Worm (Caenorhabditis elegans) whole organism, L1 larva: ENCODE measurements around the gene nspg-10.

Experiments
- C04F5.9 ChIP-seq: sonication (generic microtip); optimal IDR thresholded peaks from 2 replicates; lab custom pipeline; 2016; ENCODE audit warnings: missing genetic modification characterization, missing compliant biosample characterization
- C16A3.4 ChIP-seq: fragments of 150-350 bp; optimal IDR thresholded peaks from 2 replicates; lab custom pipeline; 2014; ENCODE audit warnings: missing biosample characterization, missing genetic modification characterization
- C34B4.2 ChIP-seq: sonication (generic microtip); optimal IDR thresholded peaks from 2 replicates; lab custom pipeline; 2017; ENCODE audit warnings: mild to moderate bottlenecking, missing genetic modification characterization, missing compliant biosample characterization
- F16B12.6 ChIP-seq: fragments of 150-350 bp; optimal IDR thresholded peaks from 2 replicates; lab custom pipeline; 2014; ENCODE audit warnings: missing biosample characterization, missing genetic modification characterization
- Y116A8C.19 ChIP-seq: sonication (generic microtip); optimal IDR thresholded peaks from 2 replicates; lab custom pipeline; 2016; ENCODE audit warnings: missing compliant biosample characterization, missing genetic modification characterization, borderline replicate concordance
- ama-1 ChIP-seq: fragments of 150-350 bp; optimal IDR thresholded peaks from 2 replicates; lab custom pipeline; 2014
- ceh-63 ChIP-seq: fragments of 200-800 bp; sonication (Bioruptor generic); optimal IDR thresholded peaks from 2 replicates; lab custom pipeline; 2018; ENCODE audit warnings: mild to moderate bottlenecking, missing genetic modification characterization, missing compliant biosample characterization
- ceh-8 ChIP-seq: fragments of 200-800 bp; sonication (Bioruptor generic); optimal IDR thresholded peaks from 2 replicates; lab custom pipeline; 2018; ENCODE audit warnings: mild to moderate bottlenecking, missing genetic modification characterization, moderate library complexity, missing compliant biosample characterization
- ceh-82 ChIP-seq, 3 experiments: fragments of 150-350 bp in 1 of 3; sonication (generic microtip) in 2 of 3; optimal IDR thresholded peaks; 2 replicates each; lab custom pipeline; 2014 to 2017; ENCODE audit warnings: missing biosample characterization in 3 of 3, missing genetic modification characterization in 3 of 3
- ceh-88 ChIP-seq: fragments of 200-800 bp; sonication (Bioruptor generic); IDR thresholded peaks from 2 replicates; pipeline ENCODE4 v1.3.6; 2022; ENCODE audit warnings: missing genetic modification characterization, missing compliant biosample characterization
- ces-1 ChIP-seq: fragments of 150-350 bp; optimal IDR thresholded peaks from 2 replicates; lab custom pipeline; 2014; ENCODE audit warnings: missing biosample characterization, missing genetic modification reagents, missing genetic modification characterization
- dpl-1 ChIP-seq, 3 experiments: fragments of 150-350 bp in 2 of 3; sonication (generic microtip) in 1 of 3; optimal IDR thresholded peaks; 2 replicates each; lab custom pipeline; 2014 to 2017; ENCODE audit warnings: missing biosample characterization in 3 of 3, missing genetic modification characterization in 3 of 3, missing genetic modification reagents in 3 of 3
- dsc-1 ChIP-seq: sonication (generic microtip); optimal IDR thresholded peaks from 2 replicates; lab custom pipeline; 2016; ENCODE audit warnings: mild to moderate bottlenecking, missing genetic modification characterization, missing compliant biosample characterization
- efl-1 ChIP-seq, 4 experiments: fragments of 150-350 bp; optimal IDR thresholded peaks in 3 of 4; peaks in 1 of 4; 1 replicate in 1 of 4; 2 replicates in 3 of 4; lab custom pipeline; 2014; ENCODE audit warnings: missing biosample characterization in 2 of 4, missing genetic modification characterization in 2 of 4, missing genetic modification reagents in 2 of 4
- efl-3 ChIP-seq: fragments of 200-800 bp; sonication (Bioruptor generic); optimal IDR thresholded peaks from 2 replicates; lab custom pipeline; 2018; ENCODE audit warnings: mild to moderate bottlenecking, missing genetic modification characterization, missing compliant biosample characterization
- egl-13 ChIP-seq: sonication (generic microtip); optimal IDR thresholded peaks from 2 replicates; lab custom pipeline; 2016; ENCODE audit warnings: missing genotype, missing genetic modification reagents, missing genetic modification characterization, missing compliant biosample characterization
- elt-2 ChIP-seq: sonication (generic microtip); optimal IDR thresholded peaks from 2 replicates; lab custom pipeline; 2016; ENCODE audit warnings: missing genetic modification characterization, mild to moderate bottlenecking, inconsistent platforms, missing compliant biosample characterization, missing genetic modification reagents
- ets-5 ChIP-seq: fragments of 200-800 bp; sonication (Bioruptor generic); IDR thresholded peaks from 2 replicates; pipeline ENCODE4 v1.3.6; 2022; ENCODE audit warnings: missing genetic modification characterization, missing compliant biosample characterization
- fkh-10 ChIP-seq: sonication (generic microtip); optimal IDR thresholded peaks from 2 replicates; lab custom pipeline; 2017; ENCODE audit warnings: missing biosample characterization, missing genetic modification reagents, missing genetic modification characterization
- fos-1 ChIP-seq: fragments of 150-350 bp; optimal IDR thresholded peaks from 2 replicates; lab custom pipeline; 2014; ENCODE audit warnings: missing biosample characterization, missing genetic modification characterization
- hlh-4 ChIP-seq: sonication (generic microtip); optimal IDR thresholded peaks from 2 replicates; lab custom pipeline; 2016; ENCODE audit warnings: mild to moderate bottlenecking, missing genetic modification characterization, missing compliant biosample characterization
- irx-1 ChIP-seq: sonication (generic microtip); optimal IDR thresholded peaks from 2 replicates; lab custom pipeline; 2016; ENCODE audit warnings: missing genetic modification characterization, missing compliant biosample characterization
- isw-1 ChIP-seq: fragments of 200-800 bp; sonication (Bioruptor generic); IDR thresholded peaks from 2 replicates; pipeline ENCODE4 v1.3.6; 2022; ENCODE audit warnings: missing genetic modification characterization, missing compliant biosample characterization
- lin-13 ChIP-seq: fragments of 150-350 bp; optimal IDR thresholded peaks from 2 replicates; lab custom pipeline; 2014; ENCODE audit warnings: missing biosample characterization, missing genetic modification reagents, missing genetic modification characterization
- lin-14 ChIP-seq: fragments of 200-800 bp; sonication (Bioruptor generic); optimal IDR thresholded peaks from 2 replicates; lab custom pipeline; 2018; ENCODE audit warnings: mild to moderate bottlenecking, missing genetic modification characterization, moderate library complexity, missing compliant biosample characterization
- lin-15B ChIP-seq: fragments of 150-350 bp; sonication (generic microtip); optimal IDR thresholded peaks from 3 replicates; lab custom pipeline; 2014; ENCODE audit warnings: missing biosample characterization, missing genetic modification characterization
- lin-35 ChIP-seq, 2 experiments: fragments of 150-350 bp; optimal IDR thresholded peaks; 2 replicates each; lab custom pipeline; 2014; ENCODE audit warnings: missing biosample characterization in 2 of 2, missing genetic modification characterization in 2 of 2, missing genetic modification reagents in 2 of 2
- lin-39 ChIP-seq: fragments of 150-350 bp; optimal IDR thresholded peaks from 2 replicates; lab custom pipeline; 2014; ENCODE audit warnings: missing biosample characterization, missing genetic modification reagents, missing genetic modification characterization
- lir-3 ChIP-seq: sonication (generic microtip); optimal IDR thresholded peaks from 2 replicates; lab custom pipeline; 2016; ENCODE audit warnings: mild to moderate bottlenecking, missing genetic modification characterization, moderate library complexity, missing compliant biosample characterization; ENCODE audit not compliant: poor library complexity
- lsy-2 ChIP-seq, 2 experiments: fragments of 150-350 bp; optimal IDR thresholded peaks; 2 replicates each; lab custom pipeline; 2014; ENCODE audit warnings: missing biosample characterization in 2 of 2, missing genetic modification characterization in 2 of 2
- mdl-1 ChIP-seq, 2 experiments: fragments of 150-350 bp; optimal IDR thresholded peaks; 2 replicates each; lab custom pipeline; 2014 to 2017; ENCODE audit warnings: missing biosample characterization in 2 of 2, missing genetic modification characterization in 2 of 2, inconsistent platforms in 1 of 2
- mef-2 ChIP-seq: fragments of 150-350 bp; optimal IDR thresholded peaks from 2 replicates; lab custom pipeline; 2014; ENCODE audit warnings: missing biosample characterization, missing genetic modification characterization
- mep-1 ChIP-seq: fragments of 150-350 bp; optimal IDR thresholded peaks from 2 replicates; lab custom pipeline; 2014; ENCODE audit warnings: missing biosample characterization, missing genetic modification characterization
- nhr-12 ChIP-seq: sonication (generic microtip); optimal IDR thresholded peaks from 2 replicates; lab custom pipeline; 2017; ENCODE audit warnings: missing biosample characterization, missing genetic modification characterization
- nhr-237 ChIP-seq: fragments of 150-350 bp; optimal IDR thresholded peaks from 2 replicates; lab custom pipeline; 2014; ENCODE audit warnings: missing biosample characterization, missing genetic modification characterization
- nhr-28 ChIP-seq: fragments of 150-350 bp; optimal IDR thresholded peaks from 2 replicates; lab custom pipeline; 2014; ENCODE audit warnings: missing biosample characterization, missing genetic modification characterization
- nhr-47 ChIP-seq: sonication (generic microtip); optimal IDR thresholded peaks from 2 replicates; lab custom pipeline; 2016; ENCODE audit warnings: mild to moderate bottlenecking, missing genetic modification characterization, moderate library complexity, missing compliant biosample characterization
- nhr-71 ChIP-seq: sonication (generic microtip); optimal IDR thresholded peaks from 2 replicates; lab custom pipeline; 2016; ENCODE audit warnings: mild to moderate bottlenecking, missing genetic modification characterization, moderate library complexity, missing compliant biosample characterization
- nhr-77 ChIP-seq: fragments of 150-350 bp; optimal IDR thresholded peaks from 2 replicates; lab custom pipeline; 2014; ENCODE audit warnings: missing biosample characterization, missing genetic modification characterization
- pqm-1 ChIP-seq: sonication (generic microtip); optimal IDR thresholded peaks from 3 replicates; lab custom pipeline; 2017; ENCODE audit warnings: missing biosample characterization, missing genetic modification characterization
- rnt-1 ChIP-seq: sonication (generic microtip); optimal IDR thresholded peaks from 2 replicates; lab custom pipeline; 2016; ENCODE audit warnings: mild to moderate bottlenecking, missing genetic modification characterization, moderate library complexity, missing compliant biosample characterization
- snu-23 ChIP-seq: sonication (generic microtip); optimal IDR thresholded peaks from 2 replicates; lab custom pipeline; 2016; ENCODE audit warnings: missing genetic modification characterization, missing compliant biosample characterization
- sox-4 ChIP-seq: sonication (generic microtip); optimal IDR thresholded peaks from 2 replicates; lab custom pipeline; 2016; ENCODE audit warnings: missing genetic modification characterization, missing compliant biosample characterization
- sup-37 ChIP-seq: fragments of 200-800 bp; sonication (Bioruptor generic); optimal IDR thresholded peaks from 2 replicates; lab custom pipeline; 2018; ENCODE audit warnings: mild to moderate bottlenecking, missing genetic modification characterization, missing compliant biosample characterization
- tbx-2 ChIP-seq: sonication (generic microtip); optimal IDR thresholded peaks from 2 replicates; lab custom pipeline; 2016; ENCODE audit warnings: missing genetic modification characterization, missing compliant biosample characterization
- tlp-1 ChIP-seq: fragments of 150-350 bp; optimal IDR thresholded peaks from 2 replicates; lab custom pipeline; 2014; ENCODE audit warnings: missing biosample characterization, missing genetic modification characterization
- unc-62 ChIP-seq: fragments of 150-350 bp; optimal IDR thresholded peaks from 2 replicates; lab custom pipeline; 2014; ENCODE audit warnings: missing biosample characterization, missing genetic modification reagents, missing genetic modification characterization
- xbp-1 ChIP-seq: sonication (generic microtip); optimal IDR thresholded peaks from 2 replicates; lab custom pipeline; 2016; ENCODE audit warnings: missing genetic modification characterization, missing compliant biosample characterization
- zag-1 ChIP-seq: fragments of 150-350 bp; optimal IDR thresholded peaks from 2 replicates; lab custom pipeline; 2014; ENCODE audit warnings: missing biosample characterization, missing genetic modification characterization

Gene nspg-10

ce11 chrIV:4576847-4577246 is 28.7 kb upstream of the nspg-10 start:
- TF ChIP-seq efl-3 (GFP tag; lab: Kevin White, UChicago) (no peak), irx-1 (tag; lab: Kevin White, UChicago) (no peak), nhr-77 (tag; lab: Kevin White, UChicago) (no peak), F16B12.6 (tag; lab: Kevin White, UChicago) (no peak)
- TF ChIP-seq, all 84 proteins: peak for 0

DNA sequence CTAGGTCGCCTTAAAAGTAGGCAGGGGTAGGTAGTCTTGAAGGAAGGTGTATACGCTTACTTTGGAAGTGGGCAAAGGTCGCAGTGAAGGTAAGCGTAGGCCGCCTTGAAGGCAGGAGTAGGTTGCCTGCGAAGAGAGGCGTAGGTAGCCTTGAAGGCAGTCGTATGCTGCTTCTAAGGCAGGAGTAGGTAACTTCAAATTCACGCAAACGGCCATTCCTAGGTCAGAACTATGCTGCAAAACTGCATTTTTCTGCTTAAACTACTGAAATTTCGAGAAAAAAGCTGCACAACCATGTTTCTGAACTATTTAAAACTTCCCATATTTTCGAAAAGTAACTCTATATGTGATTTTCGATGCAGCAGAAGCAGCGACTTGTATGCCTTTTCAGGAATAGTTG is 26.1 kb upstream of the nspg-10 start:
- TF ChIP-seq efl-1 (optimal IDR thresholded peaks at IDR 0.05; lab: Kevin White, UChicago) (no peak), efl-1 (GFP tag; optimal IDR thresholded peaks at IDR 0.05 in 1 of 2; lab: Kevin White, UChicago) (peak in 1 of 2 experiments; percentile 28), lin-13 (GFP tag; lab: Kevin White, UChicago) (no peak), nhr-28 (tag; lab: Kevin White, UChicago) (no peak)

DNA sequence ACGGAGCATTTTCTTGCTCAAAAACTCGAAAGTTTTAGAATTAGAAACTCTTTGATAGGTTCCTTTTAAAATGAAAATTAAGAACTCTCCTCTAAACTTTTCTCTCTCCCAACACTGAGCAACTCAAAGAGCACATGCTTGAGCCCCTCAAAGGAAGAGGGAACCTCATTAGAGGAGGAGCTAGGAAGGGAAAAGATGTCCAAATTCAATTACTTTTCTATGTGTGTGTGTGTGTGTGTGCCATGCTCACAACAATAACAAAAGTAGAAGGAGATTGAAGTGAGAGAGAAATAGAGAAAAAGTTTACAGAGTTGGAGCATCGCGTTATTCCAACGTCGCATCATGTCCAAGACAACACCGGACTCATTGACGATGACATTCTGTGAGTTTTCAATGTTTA is 19.6 kb upstream of the nspg-10 start:
- no peak for TF ChIP-seq hlh-4 (tag; lab: Kevin White, UChicago)
- TF ChIP-seq zag-1 (tag; lab: Kevin White, UChicago) = peak; percentile 80
- no peak for TF ChIP-seq egl-13 (tag; lab: Kevin White, UChicago)
- TF ChIP-seq tbx-2 (tag; lab: Kevin White, UChicago) = peak; percentile 39
- no peak for TF ChIP-seq irx-1 (tag; lab: Kevin White, UChicago)
- TF ChIP-seq dsc-1 (tag; lab: Kevin White, UChicago) = no peak
- no peak for TF ChIP-seq C16A3.4 (tag; lab: Kevin White, UChicago)
- no peak for TF ChIP-seq elt-2 (tag; lab: Kevin White, UChicago)
- TF ChIP-seq sup-37 (GFP tag; lab: Kevin White, UChicago) = no peak
- TF ChIP-seq dpl-1 (GFP tag; optimal IDR thresholded peaks at IDR 0.05; lab: Kevin White, UChicago) = no peak
- no peak for TF ChIP-seq pqm-1 (tag; lab: Kevin White, UChicago)
- TF ChIP-seq nhr-47 (tag; lab: Kevin White, UChicago) = peak; percentile 20
- no peak for TF ChIP-seq ets-5 (GFP tag; lab: Robert Waterston, UW)
- no peak for TF ChIP-seq nhr-12 (tag; lab: Kevin White, UChicago)
- TF ChIP-seq ceh-88 (GFP tag; lab: Robert Waterston, UW) = no peak
- TF ChIP-seq Y116A8C.19 (tag; lab: Kevin White, UChicago) = no peak
- TF ChIP-seq fkh-10 (GFP tag; lab: Kevin White, UChicago) = peak; percentile 96
- no peak for TF ChIP-seq nhr-237 (tag; lab: Kevin White, UChicago)
- TF ChIP-seq isw-1 (GFP tag; lab: Robert Waterston, UW) = peak; percentile 11; the same call in 1 of the 2 replicates
- no peak for TF ChIP-seq ceh-63
- TF ChIP-seq lin-14 (GFP tag; lab: Kevin White, UChicago) = peak; percentile 94
- TF ChIP-seq mep-1 (tag; lab: Kevin White, UChicago) = peak; percentile 33
- TF ChIP-seq sox-4 (tag; lab: Kevin White, UChicago) = no peak
- peak in 1 of 2 experiments; percentile 50 for TF ChIP-seq lsy-2 (tag; optimal IDR thresholded peaks at IDR 0.05; lab: Kevin White, UChicago)
- TF ChIP-seq snu-23 (GFP tag; lab: Kevin White, UChicago) = peak; percentile 7
- no peak for TF ChIP-seq fos-1 (tag; lab: Kevin White, UChicago)
- TF ChIP-seq C04F5.9 (tag; lab: Kevin White, UChicago) = no peak
- no peak for TF ChIP-seq C34B4.2 (tag; lab: Kevin White, UChicago)
- TF ChIP-seq nhr-71 (tag; lab: Kevin White, UChicago) = peak; percentile 33
- peak; percentile 97 for TF ChIP-seq ces-1 (GFP tag; lab: Kevin White, UChicago)
- no peak for TF ChIP-seq lin-39
- no peak for TF ChIP-seq nhr-77 (tag; lab: Kevin White, UChicago)
- no peak for TF ChIP-seq unc-62
- peak in 1 of 2 experiments; percentile 10 for TF ChIP-seq lin-35 (GFP tag; optimal IDR thresholded peaks at IDR 0.05; lab: Kevin White, UChicago)
- no peak for TF ChIP-seq xbp-1
- no peak for TF ChIP-seq mdl-1 (tag; optimal IDR thresholded peaks at IDR 0.05; lab: Kevin White, UChicago)
- no peak for TF ChIP-seq rnt-1 (tag; lab: Kevin White, UChicago)
- TF ChIP-seq ama-1 (lab: Kevin White, UChicago) = no peak
- no peak for TF ChIP-seq mef-2
- TF ChIP-seq lir-3 (tag; lab: Kevin White, UChicago) = no peak
- TF ChIP-seq lin-15B (tag; lab: Kevin White, UChicago) = no peak
- TF ChIP-seq ceh-82 (tag; optimal IDR thresholded peaks at IDR 0.05; lab: Kevin White, UChicago) = peak in 1 of 3 experiments; percentile 37
- TF ChIP-seq ceh-8 (GFP tag; lab: Kevin White, UChicago) = peak; percentile 19
- TF ChIP-seq tlp-1 (tag; lab: Kevin White, UChicago) = no peak
- peak in 1 of 2 experiments; percentile 5 for TF ChIP-seq efl-1 (optimal IDR thresholded peaks at IDR 0.05; lab: Kevin White, UChicago)
- TF ChIP-seq efl-1 (GFP tag; optimal IDR thresholded peaks at IDR 0.05 in 1 of 2; lab: Kevin White, UChicago) = peak in 1 of 2 experiments; percentile 21
